Worm (Caenorhabditis elegans): Measurements from ENCODE around the gene smrc-1.

The smrc-1 gene

ce11 chrIII:6399424-6399823 is 8.7 kb downstream of the smrc-1 start:
- TF ChIP-seq unc-62 (GFP tag; optimal IDR thresholded peaks at IDR 0.05): no peak

- no peak for TF ChIP-seq unc-62 (GFP tag; optimal IDR thresholded peaks at IDR 0.05)
These were observed 11.6 kb downstream of the smrc-1 start for ce11 chrIII:6402346-6402745.

ce11 chrIII:6402810-6403209 is 12.1 kb downstream of the smrc-1 start:
- TF ChIP-seq unc-62 (GFP tag; optimal IDR thresholded peaks at IDR 0.05): no peak

- no peak for TF ChIP-seq unc-62 (GFP tag; optimal IDR thresholded peaks at IDR 0.05)
These were observed 14.4 kb downstream of the smrc-1 start for ce11 chrIII:6405121-6405520.

DNA sequence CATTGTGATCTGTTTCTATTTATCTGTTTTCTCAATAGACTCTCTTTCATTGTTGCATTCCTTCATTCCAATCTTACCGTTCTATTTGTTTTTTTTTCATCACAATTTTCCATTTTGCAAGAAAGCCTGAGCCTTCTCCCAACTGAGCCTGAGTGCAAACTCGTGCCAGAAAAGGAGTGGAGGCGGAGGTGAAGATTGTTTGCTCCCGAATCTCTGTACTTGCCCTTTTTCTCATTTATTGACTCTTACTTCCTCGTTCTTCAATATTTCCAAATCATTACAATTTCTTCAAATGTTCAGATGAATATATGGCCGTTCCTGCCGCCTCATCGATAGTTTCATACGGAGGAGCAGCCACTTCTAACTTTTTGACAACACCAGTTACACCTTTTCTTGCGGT is 16.1 kb downstream of the smrc-1 start, which contains the start of gene let-756:
TSS of gene let-756 (plus strand) at position 301 of the 400 bp plus-strand sequence.
- no peak for TF ChIP-seq unc-62 (GFP tag; optimal IDR thresholded peaks at IDR 0.05)

DNA sequence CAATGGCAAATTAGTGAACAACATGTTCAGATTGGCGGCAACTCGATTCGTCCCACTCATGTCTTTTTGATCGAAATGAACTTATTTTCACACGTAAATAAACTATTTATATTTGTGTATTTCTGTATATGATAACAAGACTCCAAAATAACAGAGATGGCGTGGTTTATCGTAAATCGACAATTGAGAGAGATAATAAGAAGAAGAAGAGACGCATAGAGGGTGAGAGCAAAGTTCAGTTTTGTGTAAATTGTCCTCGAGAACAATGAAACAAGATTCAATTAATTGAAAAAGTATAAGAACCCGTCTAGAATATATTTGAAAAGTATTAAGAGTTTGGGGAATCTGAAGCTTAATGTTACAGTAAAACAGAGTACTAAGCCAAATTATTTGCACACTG is 20.7 kb downstream of the smrc-1 start:
- TF ChIP-seq unc-62 (GFP tag; optimal IDR thresholded peaks at IDR 0.05): no peak

DNA sequence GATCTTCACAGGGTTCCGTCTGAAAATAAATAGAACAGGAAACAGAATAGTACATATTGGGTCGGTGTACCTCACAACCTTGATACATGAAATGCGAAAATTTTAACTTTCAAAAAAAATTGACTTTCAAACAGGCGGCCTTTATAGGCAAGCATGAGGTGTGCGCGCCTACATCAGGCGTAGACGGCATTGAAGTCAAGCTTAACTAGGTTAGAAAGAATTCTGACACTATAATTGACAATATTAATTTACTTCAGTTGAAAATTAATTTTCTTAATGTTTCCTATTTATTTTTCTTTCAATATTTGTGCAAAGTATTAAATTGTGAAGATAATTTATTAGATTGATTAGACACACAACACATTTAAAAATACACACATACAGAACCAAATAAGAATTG is 21.2 kb downstream of the smrc-1 start, which contains the start of gene C05D11.5:
TSS of gene C05D11.5 (minus strand) at position 101 of the 400 bp plus-strand sequence.
- no peak for TF ChIP-seq unc-62 (GFP tag; optimal IDR thresholded peaks at IDR 0.05)

DNA sequence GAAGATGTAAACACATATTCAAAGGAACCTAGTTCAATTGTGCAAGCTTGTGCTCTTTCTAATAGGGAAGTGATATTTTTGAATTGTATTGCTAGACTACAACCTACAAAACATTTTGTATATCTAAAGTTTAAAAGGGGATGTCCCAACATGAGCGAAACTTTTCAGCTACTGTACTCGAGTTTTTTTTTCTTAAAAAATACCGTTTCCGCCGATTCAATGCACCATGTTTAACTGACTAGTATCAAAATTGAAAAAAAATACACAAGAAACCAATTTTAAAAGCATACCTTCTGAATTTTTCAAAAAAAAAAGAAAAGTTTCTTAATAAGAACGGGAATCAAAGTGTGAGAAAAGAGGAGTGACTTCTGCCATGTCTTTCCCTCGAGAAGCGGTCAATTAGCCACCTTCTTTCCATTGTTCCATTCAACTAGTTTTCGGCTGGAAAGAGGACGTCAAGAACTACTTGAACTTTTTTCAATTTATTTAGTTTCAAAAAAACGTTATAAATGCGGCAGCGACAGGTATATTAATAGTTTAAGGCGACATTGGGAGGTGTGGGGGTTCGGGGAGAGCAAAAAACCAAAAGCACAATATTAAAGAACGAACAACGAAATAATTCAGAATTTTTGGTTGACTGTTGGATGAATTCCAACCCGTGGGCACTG is 24.7 kb downstream of the smrc-1 start, which contains the start of gene nas-4:
TSS of gene nas-4 (minus strand) at position 351 of the 668 bp plus-strand sequence.
- no peak for TF ChIP-seq unc-62 (GFP tag; optimal IDR thresholded peaks at IDR 0.05)

DNA sequence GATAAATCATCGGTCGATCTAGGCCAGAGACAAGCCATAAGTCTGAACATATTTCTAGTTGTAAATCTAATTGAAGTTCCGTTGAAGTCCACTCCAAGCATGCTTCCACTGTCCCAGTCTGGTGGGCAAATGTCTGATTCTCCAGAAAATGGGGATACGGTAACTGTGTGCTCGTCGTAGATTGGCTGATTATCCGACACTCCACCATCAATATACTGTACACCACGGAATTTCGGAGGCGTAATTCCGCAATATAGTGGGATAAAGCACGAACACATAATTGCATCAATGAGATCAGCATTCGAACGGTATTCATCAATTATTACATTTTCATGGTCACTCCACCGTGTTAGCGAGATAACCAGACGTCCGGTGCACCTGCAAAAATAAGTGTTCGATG is 27.5 kb downstream of the smrc-1 start:
- TF ChIP-seq unc-62 (GFP tag; optimal IDR thresholded peaks at IDR 0.05): no peak

DNA sequence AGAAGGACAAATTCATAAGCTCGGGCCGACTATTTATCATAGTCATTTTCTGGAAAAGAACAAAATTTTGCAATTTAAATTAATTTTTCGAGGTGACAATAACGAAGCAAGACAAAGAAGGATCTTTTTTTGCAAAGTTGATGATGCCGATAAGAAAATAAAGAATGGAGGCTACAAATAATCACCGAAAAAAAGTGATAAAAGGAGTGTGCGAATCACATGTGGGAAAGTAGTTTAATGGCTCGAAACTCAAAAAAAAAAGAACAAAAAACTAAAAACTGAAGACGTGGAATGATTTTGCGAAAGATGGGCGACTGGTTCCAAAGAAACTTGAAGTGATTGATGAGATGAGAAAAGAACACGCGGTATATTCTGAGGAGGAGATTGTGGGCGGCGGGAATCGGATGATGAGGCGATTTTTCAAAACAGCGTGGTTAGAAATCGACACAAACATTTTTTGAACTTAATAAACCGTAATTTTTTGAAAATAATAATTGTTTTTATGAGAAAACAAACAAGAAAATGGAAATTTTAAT is 28.7 kb downstream of the smrc-1 start, which contains the start of gene atgl-1:
TSS of gene atgl-1 (minus strand) at position 51 of the 536 bp plus-strand sequence.
- TF ChIP-seq unc-62 (GFP tag; optimal IDR thresholded peaks at IDR 0.05): no peak

ce11 chrIII:6420201-6420600 is 29.5 kb downstream of the smrc-1 start:
- TF ChIP-seq unc-62 (GFP tag; optimal IDR thresholded peaks at IDR 0.05): no peak

ce11 chrIII:6420995-6421404 is 30.3 kb downstream of the smrc-1 start:
- no peak for TF ChIP-seq unc-62 (GFP tag; optimal IDR thresholded peaks at IDR 0.05)

DNA sequence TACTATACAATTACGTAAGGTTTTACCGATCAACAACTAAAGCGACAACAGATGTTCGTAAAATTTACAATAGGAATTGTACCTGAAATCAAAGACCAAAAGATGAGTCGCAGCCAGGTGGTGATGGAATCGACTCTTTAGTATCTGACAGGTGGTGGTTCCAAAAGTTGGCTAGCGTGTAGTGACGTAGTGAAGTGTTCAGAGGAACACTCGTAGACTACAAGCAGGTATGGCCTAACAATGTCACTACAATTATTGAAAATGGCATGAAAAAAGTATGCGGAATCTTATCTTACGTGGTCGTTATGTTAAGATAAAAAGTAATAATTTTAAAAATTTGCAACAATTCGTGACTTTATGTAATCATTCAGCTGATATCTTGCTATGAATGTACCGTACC is 30.7 kb downstream of the smrc-1 start:
- TF ChIP-seq unc-62 (GFP tag; optimal IDR thresholded peaks at IDR 0.05): no peak

- no peak for TF ChIP-seq unc-62 (GFP tag; optimal IDR thresholded peaks at IDR 0.05)
These were observed 31.3 kb downstream of the smrc-1 start for ce11 chrIII:6421973-6422511.

ce11 chrIII:6422721-6423120 is 32.0 kb downstream of the smrc-1 start:
- TF ChIP-seq unc-62 (GFP tag; optimal IDR thresholded peaks at IDR 0.05): no peak

DNA sequence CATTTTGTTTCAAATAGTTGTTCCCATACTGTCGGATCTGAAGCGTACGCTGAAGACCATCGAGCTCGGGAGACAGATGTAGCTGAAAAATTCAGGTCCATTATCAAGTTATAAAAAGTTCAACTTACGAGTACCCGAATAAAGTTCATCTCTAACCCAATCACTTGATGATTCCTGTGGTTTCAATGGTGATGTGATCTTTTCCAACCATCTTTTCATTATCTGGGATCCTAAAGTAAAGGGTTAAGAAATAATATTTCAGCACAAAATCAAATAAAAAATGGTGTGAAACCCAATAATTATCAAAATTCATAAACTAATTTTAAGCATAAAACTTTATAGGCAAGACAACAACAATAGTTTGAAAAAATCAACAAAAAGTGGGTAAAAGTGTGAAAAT is 36.5 kb downstream of the smrc-1 start, which contains the start of gene C05D11.8:
TSS of gene C05D11.8 (minus strand) at position 101 of the 400 bp plus-strand sequence.
- TF ChIP-seq unc-62 (GFP tag; optimal IDR thresholded peaks at IDR 0.05): no peak

DNA sequence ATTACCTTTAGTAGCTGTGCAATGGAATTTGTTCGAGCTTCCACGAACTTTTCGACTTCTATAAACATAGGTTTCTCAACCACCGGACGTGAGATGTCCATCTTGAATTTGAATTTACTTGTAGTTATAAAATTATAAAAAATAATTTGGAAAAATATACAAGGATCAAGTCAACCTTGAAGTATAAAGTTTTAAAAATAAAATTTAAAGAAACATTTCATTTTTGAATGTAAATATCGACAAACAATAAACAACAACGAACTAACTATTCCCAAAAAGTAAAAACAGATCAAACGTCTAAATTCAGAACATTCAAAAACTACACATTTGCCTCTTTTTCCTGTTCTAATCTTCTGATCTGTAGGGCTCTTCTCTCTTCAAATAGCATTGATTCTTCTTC is 40.1 kb downstream of the smrc-1 start, which contains the start of gene popl-1:
TSS of gene popl-1 (minus strand) at position 101 of the 400 bp plus-strand sequence.
- no peak for TF ChIP-seq unc-62 (GFP tag; optimal IDR thresholded peaks at IDR 0.05)

Measured in whole organism, dauer.